Fruit fly (Drosophila melanogaster) whole organism, embryonic: Measurements from ENCODE around the gene prd1.

Experiments
- Abd-B ChIP-seq: fragments of 200-800 bp; sonication (Bioruptor generic); optimal IDR thresholded peaks from 2 replicates; lab custom pipeline; 2018; ENCODE audit warnings: missing biosample characterization, mild to moderate bottlenecking, missing genetic modification characterization, moderate library complexity
- CG10147 ChIP-seq: fragments of 200-800 bp; sonication (Bioruptor generic); optimal IDR thresholded peaks from 2 replicates; lab custom pipeline; 2019; ENCODE audit warnings: missing biosample characterization, mild to moderate bottlenecking, missing genetic modification characterization, moderate library complexity
- CG10431 ChIP-seq: fragments of 200-800 bp; sonication (Bioruptor generic); optimal IDR thresholded peaks from 3 replicates; lab custom pipeline; 2018; ENCODE audit warnings: missing biosample characterization, mild to moderate bottlenecking, missing genetic modification characterization
- CG12299 ChIP-seq: fragments of 200-800 bp; sonication (Bioruptor generic); optimal IDR thresholded peaks from 2 replicates; lab custom pipeline; 2018; ENCODE audit warnings: missing biosample characterization, mild to moderate bottlenecking, missing genetic modification characterization
- CG1233 ChIP-seq: fragments of 200-800 bp; sonication (Bioruptor generic); optimal IDR thresholded peaks from 4 replicates; lab custom pipeline; 2018; ENCODE audit warnings: missing biosample characterization, mild to moderate bottlenecking, missing genetic modification characterization
- CG12744 ChIP-seq: fragments of 200-800 bp; sonication (Bioruptor generic); optimal IDR thresholded peaks from 2 replicates; lab custom pipeline; 2016; ENCODE audit warnings: missing biosample characterization, missing genetic modification characterization
- CG14050 ChIP-seq: fragments of 200-800 bp; sonication (Bioruptor generic); IDR thresholded peaks from 3 replicates; pipeline ENCODE4 v1.3.6; 2022; ENCODE audit warnings: missing biosample characterization, missing genetic modification characterization
- CG15479 ChIP-seq: fragments of 200-800 bp; sonication (Bioruptor generic); optimal IDR thresholded peaks from 3 replicates; lab custom pipeline; 2019; ENCODE audit warnings: missing biosample characterization, mild to moderate bottlenecking, missing genetic modification characterization, moderate library complexity
- CG3163 ChIP-seq: fragments of 200-800 bp; sonication (Bioruptor generic); optimal IDR thresholded peaks from 3 replicates; lab custom pipeline; 2016; ENCODE audit warnings: missing biosample characterization, missing genetic modification characterization
- CG33557 ChIP-seq: fragments of 200-800 bp; sonication (Bioruptor generic); optimal IDR thresholded peaks from 2 replicates; lab custom pipeline; 2019; ENCODE audit warnings: missing biosample characterization, mild to moderate bottlenecking, missing genetic modification characterization, moderate library complexity
- CG34224 ChIP-seq: fragments of 200-800 bp; sonication (Bioruptor generic); IDR thresholded peaks from 3 replicates; pipeline ENCODE4 v1.3.6; 2022; ENCODE audit warnings: missing biosample characterization, missing genetic modification characterization; ENCODE audit not compliant: partially characterized antibody
- CG34422 ChIP-seq: fragments of 200-800 bp; sonication (Bioruptor generic); IDR thresholded peaks from 3 replicates; pipeline ENCODE4 v1.3.6; 2022; ENCODE audit warnings: missing biosample characterization, missing genetic modification characterization
- CG3838 ChIP-seq: fragments of 200-800 bp; sonication (Bioruptor generic); optimal IDR thresholded peaks from 3 replicates; lab custom pipeline; 2016; ENCODE audit warnings: missing biosample characterization, missing genetic modification characterization
- CG4282 ChIP-seq: fragments of 200-800 bp; sonication (Bioruptor generic); optimal IDR thresholded peaks from 2 replicates; lab custom pipeline; 2016; ENCODE audit warnings: missing biosample characterization, missing genetic modification characterization
- CG6765 ChIP-seq: fragments of 200-800 bp; sonication (Bioruptor generic); optimal IDR thresholded peaks from 3 replicates; lab custom pipeline; 2017; ENCODE audit warnings: missing biosample characterization, mild to moderate bottlenecking, missing genetic modification characterization
- CG7928 ChIP-seq: fragments of 200-800 bp; sonication (Bioruptor generic); optimal IDR thresholded peaks from 2 replicates; lab custom pipeline; 2017; ENCODE audit warnings: missing biosample characterization, mild to moderate bottlenecking, missing genetic modification characterization
- CG8281 ChIP-seq: fragments of 200-800 bp; sonication (Bioruptor generic); optimal IDR thresholded peaks from 2 replicates; lab custom pipeline; 2018; ENCODE audit warnings: missing biosample characterization, mild to moderate bottlenecking, missing genetic modification characterization, moderate library complexity
- CG8944 ChIP-seq: fragments of 200-800 bp; sonication (Bioruptor generic); optimal IDR thresholded peaks from 3 replicates; lab custom pipeline; 2016; ENCODE audit warnings: missing biosample characterization, missing genetic modification characterization
- D19A ChIP-seq: fragments of 200-800 bp; optimal IDR thresholded peaks from 3 replicates; lab custom pipeline; 2019; ENCODE audit warnings: missing biosample characterization, mild to moderate bottlenecking, missing genetic modification characterization, moderate library complexity
- H15 ChIP-seq: fragments of 200-800 bp; sonication (Bioruptor generic); IDR thresholded peaks from 3 replicates; pipeline ENCODE4 v1.3.6; 2022; ENCODE audit warnings: missing biosample characterization, missing genetic modification characterization
- HmgD ChIP-seq: fragments of 200-800 bp; sonication (Bioruptor generic); optimal IDR thresholded peaks from 3 replicates; lab custom pipeline; 2016; ENCODE audit warnings: missing biosample characterization, missing genetic modification characterization
- HmgZ ChIP-seq: fragments of 200-800 bp; sonication (Bioruptor generic); optimal IDR thresholded peaks from 2 replicates; lab custom pipeline; 2018; ENCODE audit warnings: missing biosample characterization, mild to moderate bottlenecking, missing genetic modification characterization
- Lim3 ChIP-seq: fragments of 200-800 bp; sonication (Bioruptor generic); IDR thresholded peaks from 2 replicates; pipeline ENCODE4 v1.3.6; 2022; ENCODE audit warnings: missing biosample characterization, missing genetic modification characterization
- Med ChIP-seq: fragments of 200-800 bp; sonication (Bioruptor generic); peaks from one replicate; lab custom pipeline; 2016; ENCODE audit warnings: missing biosample characterization, missing genetic modification characterization, mild to moderate bottlenecking, inconsistent platforms, moderate library complexity
- Meics ChIP-seq: fragments of 200-800 bp; sonication (Bioruptor generic); optimal IDR thresholded peaks from 2 replicates; lab custom pipeline; 2017; ENCODE audit warnings: missing biosample characterization, mild to moderate bottlenecking, missing genetic modification characterization
- Nf-YA ChIP-seq: fragments of 200-800 bp; sonication (Bioruptor generic); IDR thresholded peaks from 2 replicates; pipeline ENCODE4 v1.3.6; 2022; ENCODE audit warnings: missing biosample characterization, missing genetic modification characterization
- az2 ChIP-seq: fragments of 200-800 bp; sonication (Bioruptor generic); optimal IDR thresholded peaks from 3 replicates; lab custom pipeline; 2016; ENCODE audit warnings: missing biosample characterization, missing genetic modification characterization
- cato ChIP-seq: fragments of 200-800 bp; sonication (Bioruptor generic); optimal IDR thresholded peaks from 2 replicates; lab custom pipeline; 2016; ENCODE audit warnings: missing biosample characterization, missing genetic modification characterization, borderline replicate concordance
- chm ChIP-seq: fragments of 200-800 bp; sonication (Bioruptor generic); IDR thresholded peaks from 2 replicates; pipeline ENCODE4 v1.3.6; 2022; ENCODE audit warnings: missing biosample characterization, missing genetic modification characterization
- dan ChIP-seq: fragments of 200-800 bp; sonication (Bioruptor generic); IDR thresholded peaks from 2 replicates; pipeline ENCODE4 v1.3.6; 2022; ENCODE audit warnings: missing biosample characterization, missing genetic modification characterization
- gem ChIP-seq: fragments of 200-800 bp; sonication (Bioruptor generic); optimal IDR thresholded peaks from 2 replicates; lab custom pipeline; 2019; ENCODE audit warnings: missing biosample characterization, mild to moderate bottlenecking, missing genetic modification characterization, moderate library complexity
- gt ChIP-seq: fragments of 200-800 bp; sonication (Bioruptor generic); IDR thresholded peaks from 2 replicates; pipeline ENCODE4 v1.3.6; 2022; ENCODE audit warnings: missing biosample characterization, missing genetic modification characterization
- maf-S ChIP-seq: fragments of 200-800 bp; sonication (Bioruptor generic); optimal IDR thresholded peaks from 2 replicates; lab custom pipeline; 2016; ENCODE audit warnings: missing biosample characterization, missing genetic modification characterization
- mam ChIP-seq: fragments of 200-800 bp; sonication (Bioruptor generic); optimal IDR thresholded peaks from 3 replicates; lab custom pipeline; 2016; ENCODE audit warnings: missing biosample characterization, missing genetic modification characterization
- mirr ChIP-seq: fragments of 200-800 bp; sonication (Bioruptor generic); optimal IDR thresholded peaks from 3 replicates; lab custom pipeline; 2018; ENCODE audit warnings: missing biosample characterization, mild to moderate bottlenecking, missing genetic modification characterization
- otp ChIP-seq: fragments of 200-800 bp; sonication (Bioruptor generic); IDR thresholded peaks from 3 replicates; pipeline ENCODE4, ENCODE4 v1.3.6; 2022; ENCODE audit warnings: missing biosample characterization, missing genetic modification characterization
- pfk ChIP-seq: fragments of 200-800 bp; sonication (Bioruptor generic); optimal IDR thresholded peaks from 2 replicates; lab custom pipeline; 2018; ENCODE audit warnings: missing biosample characterization, mild to moderate bottlenecking, missing genetic modification characterization, moderate library complexity
- salm ChIP-seq: fragments of 200-800 bp; sonication (Bioruptor generic); optimal IDR thresholded peaks from 2 replicates; lab custom pipeline; 2018; ENCODE audit warnings: missing biosample characterization, mild to moderate bottlenecking, missing genetic modification characterization
- sc ChIP-seq, 3 experiments: fragments of >200 bp in 2 of 3; fragments of 200-800 bp in 1 of 3; sonication (Bioruptor generic) in 1 of 3; optimal IDR thresholded peaks; 2 replicates in 2 of 3; 3 replicates in 1 of 3; lab custom pipeline; 2017; ENCODE audit warnings: mild to moderate bottlenecking in 1 of 3, missing biosample characterization in 1 of 3, missing genetic modification characterization in 1 of 3, missing genetic modification reagents in 1 of 3
- scrt ChIP-seq: fragments of 200-800 bp; sonication (Bioruptor generic); optimal IDR thresholded peaks from 2 replicates; lab custom pipeline; 2018; ENCODE audit warnings: missing biosample characterization, mild to moderate bottlenecking, missing genetic modification characterization, moderate library complexity
- sob ChIP-seq: fragments of 200-800 bp; sonication (Bioruptor generic); IDR thresholded peaks from 2 replicates; pipeline ENCODE4 v1.3.6; 2022; ENCODE audit warnings: missing biosample characterization, missing genetic modification characterization
- sug ChIP-seq: fragments of 200-800 bp; optimal IDR thresholded peaks from 2 replicates; lab custom pipeline; 2019; ENCODE audit warnings: missing biosample characterization, mild to moderate bottlenecking, missing genetic modification characterization, moderate library complexity
- tgo ChIP-seq: fragments of 200-800 bp; sonication (Bioruptor generic); IDR thresholded peaks from 3 replicates; pipeline ENCODE4 v1.3.6; 2022; ENCODE audit warnings: missing biosample characterization, missing genetic modification characterization
- tin ChIP-seq: fragments of 200-800 bp; sonication (Bioruptor generic); optimal IDR thresholded peaks from 3 replicates; lab custom pipeline; 2016; ENCODE audit warnings: missing biosample characterization, missing genetic modification characterization
- tup ChIP-seq: fragments of 200-800 bp; sonication (Bioruptor generic); optimal IDR thresholded peaks from 2 replicates; lab custom pipeline; 2016; ENCODE audit warnings: missing biosample characterization, mild to moderate bottlenecking, missing genetic modification characterization, moderate library complexity
- vfl ChIP-seq: fragments of 200-800 bp; sonication (Bioruptor generic); optimal IDR thresholded peaks from 2 replicates; lab custom pipeline; 2016; ENCODE audit warnings: missing biosample characterization, missing genetic modification characterization
- zen ChIP-seq: fragments of 200-800 bp; sonication (Bioruptor generic); optimal IDR thresholded peaks from 3 replicates; lab custom pipeline; 2018; ENCODE audit warnings: missing biosample characterization, mild to moderate bottlenecking, missing genetic modification characterization, moderate library complexity
- zfh1 ChIP-seq: fragments of 200-800 bp; sonication (Bioruptor generic); IDR thresholded peaks from 3 replicates; pipeline ENCODE4 v1.3.6; 2022; ENCODE audit warnings: missing biosample characterization, missing genetic modification characterization

prd1 gene

dm6 chr3R:11778012-11778865 is 8.6 kb downstream of the prd1 start (continued):
- TF ChIP-seq D19A (peak; percentile 41), CG14050 (GFP tag; lab: Robert Waterston, UW) (0 out of 3 replicates have a peak, but pooled peaks have one; percentile 8), sc (optimal IDR thresholded peaks at IDR 0.05; lab: Kevin White, UChicago) (no peak), sc (GFP tag; optimal IDR thresholded peaks at IDR 0.05; lab: Kevin White, UChicago) (peak; percentile 87), maf-S (GFP tag; lab: Kevin White, UChicago) (no peak), sug (peak; percentile 57), CG34422 (GFP tag; lab: Robert Waterston, UW) (peak; percentile 84; the same call in 2 of the 3 replicates), vfl (GFP tag; lab: Kevin White, UChicago) (peak; percentile 16), CG12744 (peak; percentile 37), CG8281 (peak; percentile 9), CG10431 (GFP tag; lab: Kevin White, UChicago) (peak; percentile 75), pfk (GFP tag; lab: Kevin White, UChicago) (peak; percentile 88), zen (tag; lab: Kevin White, UChicago) (peak; percentile 4), Meics (GFP tag; lab: Kevin White, UChicago) (peak; percentile 66), salm (tag; lab: Kevin White, UChicago) (no peak), CG3163 (GFP tag; lab: Kevin White, UChicago) (peak; percentile 65), CG6765 (GFP tag; lab: Kevin White, UChicago) (no peak), H15 (GFP tag; lab: Robert Waterston, UW) (peak; percentile 34; the same call in 1 of the 3 replicates), mirr (peak; percentile 60), CG10147 (GFP tag; lab: Kevin White, UChicago) (peak; percentile 36), az2 (GFP tag; lab: Kevin White, UChicago) (peak; percentile 80), Nf-YA (GFP tag; lab: Robert Waterston, UW) (no peak), CG12299 (peak; percentile 11), scrt (peak; percentile 53), zfh1 (GFP tag; lab: Robert Waterston, UW) (peak; percentile 26; the same call in 2 of the 3 replicates), otp (GFP tag; lab: Robert Waterston, UW) (peak; percentile 51), Abd-B (GFP tag; lab: Kevin White, UChicago) (peak; percentile 58), gem (tag; lab: Kevin White, UChicago) (peak; percentile 79), HmgD (GFP tag; lab: Kevin White, UChicago) (peak; percentile 81), chm (peak; percentile 64; the same call in 1 of the 2 replicates), dan (GFP tag; lab: Robert Waterston, UW) (no peak), sob (GFP tag; lab: Robert Waterston, UW) (peak; percentile 49; the same call in 1 of the 2 replicates), CG8944 (GFP tag; lab: Kevin White, UChicago) (peak; percentile 19), Lim3 (GFP tag; lab: Robert Waterston, UW) (no peak), CG15479 (GFP tag; lab: Kevin White, UChicago) (no peak), tgo (GFP tag; lab: Robert Waterston, UW) (peak; percentile 57; the same call in 2 of the 3 replicates), CG34224 (GFP tag; lab: Robert Waterston, UW) (no peak), gt (GFP tag; lab: Robert Waterston, UW) (no peak), mam (peak; percentile 44), tup (GFP tag; lab: Kevin White, UChicago) (no peak), CG3838 (peak; percentile 14), Med (GFP tag; lab: Kevin White, UChicago) (peak; percentile 94), HmgZ (tag; lab: Kevin White, UChicago) (peak; percentile 9), CG1233 (peak; percentile 56), tin (GFP tag; lab: Kevin White, UChicago) (peak; percentile 31), cato (peak; percentile 42), CG4282 (GFP tag; lab: Kevin White, UChicago) (peak; percentile 26), CG33557 (peak; percentile 81), CG7928 (peak; percentile 1)
